Fruit fly (Drosophila melanogaster) Kc167 (cell line): Measurements from ENCODE around the gene Naa80.

ENCODE experiments used
- Myc ChIP-seq: fragments of >200 bp; optimal IDR thresholded peaks from 2 replicates; lab custom pipeline; 2017; ENCODE audit warnings: missing external identifiers
- h ChIP-seq: fragments of >200 bp; optimal IDR thresholded peaks from 3 replicates; lab custom pipeline; 2018; ENCODE audit warnings: missing external identifiers
- insv ChIP-seq: fragments of >200 bp; optimal IDR thresholded peaks from 3 replicates; lab custom pipeline; 2018; ENCODE audit warnings: missing external identifiers
- psq ChIP-seq: fragments of >200 bp; optimal IDR thresholded peaks from 2 replicates; lab custom pipeline; 2017; ENCODE audit warnings: missing external identifiers
- ttk ChIP-seq: sonication (Bioruptor generic); optimal IDR thresholded peaks from 2 replicates; lab custom pipeline; 2017; ENCODE audit warnings: missing external identifiers

DNA sequence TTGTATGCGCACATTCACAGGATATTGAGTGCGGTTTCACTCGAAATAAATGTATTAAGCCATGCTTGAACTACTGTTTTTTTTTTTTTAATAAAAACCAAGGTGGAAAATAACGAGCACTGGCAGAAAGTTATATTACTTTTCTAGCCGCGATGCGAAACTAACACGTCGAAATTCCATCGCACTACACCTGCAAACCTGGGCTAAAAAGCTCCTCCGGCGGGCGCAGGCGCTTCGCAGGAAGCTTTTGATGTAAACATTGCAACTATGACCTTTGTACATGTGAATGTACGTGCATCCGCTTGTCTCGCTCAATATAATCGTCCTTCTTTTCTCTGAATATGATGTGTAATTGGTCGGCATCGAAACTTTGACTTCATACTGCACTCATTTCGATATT is 27.8 kb upstream of the Naa80 start, which contains the start of gene side-VII:
- TF ChIP-seq h (no peak), ttk (no peak), psq (no peak), insv (no peak), Myc (lab: Kevin White, UChicago) (no peak)
